Worm (Caenorhabditis elegans): ENCODE data around the gene nlp-63.

nlp-63 gene

DNA sequence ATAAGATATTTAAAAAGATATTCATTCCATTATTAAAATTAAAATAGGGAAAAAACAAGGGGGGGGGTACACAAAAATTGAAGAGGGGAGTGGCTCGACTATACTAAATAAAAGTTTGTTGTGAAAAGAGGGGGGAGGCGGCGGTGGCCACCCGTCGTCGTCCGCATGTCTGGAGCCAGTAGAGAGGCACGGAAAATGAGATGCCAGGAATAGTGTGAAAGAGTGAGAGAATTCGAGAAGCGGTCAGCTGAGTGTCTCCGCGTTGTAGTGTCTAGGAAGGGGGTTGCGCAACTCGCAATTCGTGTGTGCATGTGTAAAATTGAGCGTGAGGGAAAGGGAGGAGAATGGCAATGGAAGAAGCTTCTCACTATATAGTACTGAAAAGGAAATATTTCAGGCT, 47.1 kb downstream of the nlp-63 start:
- TF ChIP-seq ceh-48 (tag; optimal IDR thresholded peaks at IDR 0.05) (no peak), T23F11.4 (GFP tag; optimal IDR thresholded peaks at IDR 0.05) (no peak), ceh-34 (tag; optimal IDR thresholded peaks at IDR 0.05) (peak; percentile 61), ceh-45 (GFP tag; IDR thresholded peaks at IDR 0.05) (no peak), elt-4 (tag; optimal IDR thresholded peaks at IDR 0.05) (no peak), nfya-1 (tag; optimal IDR thresholded peaks at IDR 0.05) (peak; percentile 79), rnt-1 (tag; optimal IDR thresholded peaks at IDR 0.05) (peak; percentile 14), pat-9 (tag; optimal IDR thresholded peaks at IDR 0.05) (no peak), hlh-8 (tag; optimal IDR thresholded peaks at IDR 0.05) (peak; percentile 51), sox-2 (GFP tag; IDR thresholded peaks at IDR 0.05) (no peak), ahr-1 (tag; optimal IDR thresholded peaks at IDR 0.05) (no peak), C38D4.7 (GFP tag; optimal IDR thresholded peaks at IDR 0.05) (no peak), hlh-6 (tag; optimal IDR thresholded peaks at IDR 0.05) (no peak), elt-2 (tag; optimal IDR thresholded peaks at IDR 0.05) (peak; percentile 10), hlh-30 (tag; optimal IDR thresholded peaks at IDR 0.05; ENCODE audit: insufficient read depth) (peak; percentile 81), sox-4 (tag; optimal IDR thresholded peaks at IDR 0.05) (no peak), unc-86 (tag; optimal IDR thresholded peaks at IDR 0.05) (no peak), lin-11 (tag; optimal IDR thresholded peaks at IDR 0.05) (no peak), ref-2 (tag; optimal IDR thresholded peaks at IDR 0.05) (peak; percentile 64), zip-5 (tag; optimal IDR thresholded peaks at IDR 0.05) (no peak), hlh-13 (GFP tag; optimal IDR thresholded peaks at IDR 0.05) (peak; percentile 4), ets-4 (tag; optimal IDR thresholded peaks at IDR 0.05) (peak; percentile 31), nhr-232 (tag; optimal IDR thresholded peaks at IDR 0.05) (no peak), fkh-6 (tag; optimal IDR thresholded peaks at IDR 0.05) (peak; percentile 47), unc-55 (GFP tag; optimal IDR thresholded peaks at IDR 0.05) (peak; percentile 52), Y22D7AL.16 (tag; optimal IDR thresholded peaks at IDR 0.05) (no peak), pqm-1 (tag; optimal IDR thresholded peaks at IDR 0.05) (no peak), ceh-9 (tag; optimal IDR thresholded peaks at IDR 0.05) (no peak), K02D7.2 (tag; optimal IDR thresholded peaks at IDR 0.05) (no peak), dmd-4 (tag; optimal IDR thresholded peaks at IDR 0.05; ENCODE audit: borderline replicate concordance) (no peak), gmeb-2 (tag; optimal IDR thresholded peaks at IDR 0.05) (no peak), odd-2 (tag; optimal IDR thresholded peaks at IDR 0.05) (no peak), tbx-2 (tag; optimal IDR thresholded peaks at IDR 0.05) (peak; percentile 69), ceh-24 (tag; optimal IDR thresholded peaks at IDR 0.05) (no peak), C08G9.2 (tag; optimal IDR thresholded peaks at IDR 0.05) (no peak), ama-1 (optimal IDR thresholded peaks at IDR 0.05) (no peak), ceh-22 (tag; optimal IDR thresholded peaks at IDR 0.05) (no peak), npax-4 (tag; optimal IDR thresholded peaks at IDR 0.05) (no peak), K09A11.1 (tag; optimal IDR thresholded peaks at IDR 0.05; ENCODE audit: insufficient read depth) (no peak), pha-4 (tag; optimal IDR thresholded peaks at IDR 0.05) (no peak), ceh-18 (tag; optimal IDR thresholded peaks at IDR 0.05) (peak; percentile 31), ztf-16 (tag; optimal IDR thresholded peaks at IDR 0.05) (no peak), hlh-15 (tag; optimal IDR thresholded peaks at IDR 0.05) (no peak), pha-2 (tag; optimal IDR thresholded peaks at IDR 0.05) (no peak), ttx-3 (tag; optimal IDR thresholded peaks at IDR 0.05) (no peak), sdc-2 (tag; optimal IDR thresholded peaks at IDR 0.05) (no peak), mec-3 (tag; optimal IDR thresholded peaks at IDR 0.05; ENCODE audit: borderline replicate concordance) (no peak), dve-1 (tag; optimal IDR thresholded peaks at IDR 0.05) (no peak), eyg-1 (tag; optimal IDR thresholded peaks at IDR 0.05) (no peak), fax-1 (tag; optimal IDR thresholded peaks at IDR 0.05) (no peak), lim-6 (tag; optimal IDR thresholded peaks at IDR 0.05) (no peak), ceh-19 (GFP tag; optimal IDR thresholded peaks at IDR 0.05) (peak; percentile 70), ceh-31 (tag; optimal IDR thresholded peaks at IDR 0.05) (peak; percentile 80), nhr-11 (tag; optimal IDR thresholded peaks at IDR 0.05) (no peak)
